Worm (Caenorhabditis elegans): ENCODE data around the gene F46G11.6.
A peak's percentile ranks its signal among the peaks of the same experiment; 100 is the strongest.

The F46G11.6 gene

DNA sequence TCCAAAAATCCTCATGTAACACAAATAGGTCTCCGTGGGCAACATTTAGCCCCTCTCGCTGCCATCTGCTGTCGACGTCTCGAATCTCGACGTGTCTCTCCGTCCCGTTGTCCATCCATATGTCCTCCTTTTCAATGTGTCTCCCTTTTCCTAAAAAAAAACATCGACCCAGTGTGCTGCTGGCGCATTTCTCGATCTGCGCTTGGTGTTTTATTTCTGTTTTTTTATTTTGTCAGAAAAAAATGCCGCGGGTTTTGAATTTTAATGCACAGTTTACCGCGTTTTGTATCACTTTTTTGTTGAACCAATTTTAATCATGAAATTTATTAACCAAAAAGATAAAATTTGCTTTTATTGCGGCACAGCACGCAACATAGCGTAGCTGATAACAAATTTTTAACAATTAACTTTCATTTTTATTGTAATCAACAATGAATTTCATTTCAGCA, 10.5 kb upstream of the F46G11.6 start:
- TF ChIP-seq ref-1 (GFP tag; conservative IDR thresholded peaks at IDR 0.05), result no peak
- no peak for TF ChIP-seq med-1 (GFP tag; optimal IDR thresholded peaks at IDR 0.05; ENCODE audit: insufficient read depth)
- 0 out of 2 replicates have a peak, but pooled peaks have one; percentile 42 for TF ChIP-seq ztf-23 (GFP tag; IDR thresholded peaks at IDR 0.05)
- peak; percentile 35 for TF ChIP-seq cog-1 (tag; optimal IDR thresholded peaks at IDR 0.05)
- TF ChIP-seq tab-1 (GFP tag; IDR thresholded peaks at IDR 0.05), result peak; percentile 72; the same call in 1 of the 2 replicates

DNA sequence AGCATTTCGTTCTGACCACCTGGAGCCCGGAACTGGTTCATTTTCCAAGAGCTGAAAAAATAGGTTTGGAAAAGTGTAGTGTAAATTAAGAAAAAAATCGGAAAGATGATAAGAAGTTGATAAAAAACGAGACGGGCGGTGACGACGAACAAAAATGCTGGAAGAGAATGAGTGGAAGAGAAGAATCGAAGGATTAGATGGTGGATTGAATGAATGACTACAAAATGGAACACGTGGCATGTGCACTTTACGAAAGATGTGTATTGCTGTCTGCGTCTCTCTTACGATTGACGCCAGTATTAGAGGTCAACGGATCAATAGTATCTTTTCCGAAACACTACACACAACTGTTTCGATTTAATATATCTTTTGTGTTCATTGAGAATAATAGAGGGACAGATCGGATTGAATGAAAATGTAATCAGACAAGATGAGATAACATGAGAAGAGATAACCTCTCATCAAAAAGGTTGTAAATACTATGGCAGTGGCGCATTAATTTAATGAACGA, 5.6 kb upstream of the F46G11.6 start, which contains the start of gene sft-4:
Gene sft-4, minus strand, starts transcription at position 51 of the 511 bp plus-strand sequence.
- TF ChIP-seq klf-2 (GFP tag; conservative IDR thresholded peaks at IDR 0.05) (no peak), tab-1 (GFP tag; IDR thresholded peaks at IDR 0.05) (no peak), flt-1 (GFP tag; IDR thresholded peaks at IDR 0.05) (no peak), ztf-23 (GFP tag; IDR thresholded peaks at IDR 0.05) (no peak), cog-1 (tag; optimal IDR thresholded peaks at IDR 0.05) (peak; percentile 62), T22C8.4 (GFP tag; IDR thresholded peaks at IDR 0.05) (0 out of 2 replicates have a peak, but pooled peaks have one; percentile 6), ztf-29 (GFP tag; IDR thresholded peaks at IDR 0.05) (no peak), med-1 (GFP tag; optimal IDR thresholded peaks at IDR 0.05; ENCODE audit: insufficient read depth) (no peak)

DNA sequence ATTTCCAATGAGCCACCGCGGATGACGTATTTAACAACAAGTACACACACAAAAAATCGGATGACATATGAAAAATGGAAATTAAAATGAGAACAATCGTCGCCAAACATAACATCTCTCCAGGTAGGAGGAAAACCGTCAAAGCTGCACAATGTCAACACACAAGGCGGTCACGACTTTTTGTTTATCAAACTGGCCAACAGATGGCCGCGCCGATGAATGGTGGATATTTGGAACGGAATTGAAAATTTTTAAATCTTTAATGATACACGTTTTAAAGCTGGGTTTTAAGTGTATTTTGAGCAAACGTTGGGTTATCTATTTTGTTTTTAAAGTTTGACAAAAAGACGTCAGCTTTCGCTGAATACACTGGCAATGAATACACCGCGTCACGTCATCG, 5.0 kb upstream of the F46G11.6 start:
- no peak for TF ChIP-seq med-1 (GFP tag; optimal IDR thresholded peaks at IDR 0.05; ENCODE audit: insufficient read depth)
- TF ChIP-seq ref-1 (GFP tag; conservative IDR thresholded peaks at IDR 0.05), result no peak
- no peak for TF ChIP-seq cog-1 (tag; optimal IDR thresholded peaks at IDR 0.05)
- TF ChIP-seq tab-1 (GFP tag; IDR thresholded peaks at IDR 0.05), result no peak
- no peak for TF ChIP-seq ztf-23 (GFP tag; IDR thresholded peaks at IDR 0.05)
- TF ChIP-seq T22C8.4 (GFP tag; IDR thresholded peaks at IDR 0.05), result no peak
- no peak for TF ChIP-seq ztf-29 (GFP tag; IDR thresholded peaks at IDR 0.05)
- TF ChIP-seq klf-2 (GFP tag; conservative IDR thresholded peaks at IDR 0.05), result no peak
- no peak for TF ChIP-seq flt-1 (GFP tag; IDR thresholded peaks at IDR 0.05)

DNA sequence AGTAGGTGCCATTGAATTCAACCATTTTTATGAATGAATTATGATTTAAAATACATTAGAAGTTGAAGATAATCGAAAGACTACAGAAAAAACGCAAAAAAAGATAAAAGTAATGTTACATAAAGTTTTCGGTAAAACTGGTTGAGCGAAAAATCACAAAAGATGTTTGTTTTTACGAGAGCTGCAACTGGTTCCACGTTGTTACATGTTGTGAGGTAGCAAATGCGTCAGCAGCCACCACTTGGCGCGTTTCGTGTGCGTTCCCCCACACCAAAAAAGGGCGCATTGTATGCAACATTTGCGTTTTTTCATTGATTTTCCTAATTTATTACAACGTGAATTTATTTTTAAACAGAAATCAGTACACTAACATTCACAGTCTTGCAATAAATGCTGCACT, 4.1 kb upstream of the F46G11.6 start, which contains the start of gene gakh-1:
Gene gakh-1, plus strand, starts transcription at position 347 of the 400 bp plus-strand sequence.
- TF ChIP-seq med-1 (GFP tag; optimal IDR thresholded peaks at IDR 0.05; ENCODE audit: insufficient read depth), result no peak
- TF ChIP-seq klf-2 (GFP tag; conservative IDR thresholded peaks at IDR 0.05), result no peak
- TF ChIP-seq ztf-23 (GFP tag; IDR thresholded peaks at IDR 0.05), result no peak
- TF ChIP-seq cog-1 (tag; optimal IDR thresholded peaks at IDR 0.05), result no peak
- no peak for TF ChIP-seq ztf-29 (GFP tag; IDR thresholded peaks at IDR 0.05)
- no peak for TF ChIP-seq flt-1 (GFP tag; IDR thresholded peaks at IDR 0.05)
- TF ChIP-seq tab-1 (GFP tag; IDR thresholded peaks at IDR 0.05), result no peak
- TF ChIP-seq ref-1 (GFP tag; conservative IDR thresholded peaks at IDR 0.05), result no peak
- TF ChIP-seq T22C8.4 (GFP tag; IDR thresholded peaks at IDR 0.05), result no peak

DNA sequence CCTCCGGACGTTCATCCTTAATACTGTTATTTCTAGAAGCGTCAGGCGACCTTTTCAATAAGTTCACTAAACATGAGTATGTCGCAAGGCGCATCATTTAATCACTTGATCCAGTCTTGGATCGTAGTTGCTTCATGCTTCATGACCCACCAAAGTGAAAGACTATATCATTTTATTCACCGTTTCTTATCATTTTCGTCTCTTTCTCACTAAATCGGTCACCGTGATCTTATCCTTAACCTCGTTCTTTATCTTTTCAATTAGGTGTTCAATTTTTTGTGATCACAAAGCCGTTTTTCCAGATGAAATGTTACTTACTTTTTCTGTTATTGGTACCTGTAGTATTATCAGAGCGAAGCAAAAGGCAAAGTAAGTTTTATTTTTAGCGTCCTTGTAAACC, 1.6 kb downstream of the F46G11.6 start, which contains the start of gene F46G11.2:
Gene F46G11.2, plus strand, starts transcription at position 301 of the 400 bp plus-strand sequence.
- TF ChIP-seq ztf-23 (GFP tag; IDR thresholded peaks at IDR 0.05), result no peak
- no peak for TF ChIP-seq ztf-29 (GFP tag; IDR thresholded peaks at IDR 0.05)
- no peak for TF ChIP-seq med-1 (GFP tag; optimal IDR thresholded peaks at IDR 0.05; ENCODE audit: insufficient read depth)
- no peak for TF ChIP-seq tab-1 (GFP tag; IDR thresholded peaks at IDR 0.05)
- no peak for TF ChIP-seq T22C8.4 (GFP tag; IDR thresholded peaks at IDR 0.05)
- TF ChIP-seq flt-1 (GFP tag; IDR thresholded peaks at IDR 0.05), result no peak
- TF ChIP-seq cog-1 (tag; optimal IDR thresholded peaks at IDR 0.05), result no peak
- no peak for TF ChIP-seq ref-1 (GFP tag; conservative IDR thresholded peaks at IDR 0.05)

DNA sequence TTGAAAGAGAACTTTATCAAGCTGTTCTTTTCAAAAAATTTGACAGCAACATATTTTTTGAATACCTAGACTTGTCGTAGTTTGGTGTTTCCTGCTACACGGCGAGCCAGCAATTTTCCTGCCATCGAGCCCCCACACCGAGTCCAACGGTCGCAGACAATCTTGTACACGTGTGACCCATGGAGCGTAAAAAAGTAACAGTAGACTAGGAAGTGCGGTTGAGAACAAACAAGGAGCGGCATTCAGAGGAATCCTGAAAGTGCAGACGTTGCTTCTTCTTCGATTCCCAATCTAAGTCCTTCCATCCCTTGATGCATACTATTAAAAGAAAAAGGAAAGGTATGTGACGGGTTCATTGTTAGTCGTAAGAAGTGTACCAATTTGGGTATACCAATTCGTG, 4.6 kb downstream of the F46G11.6 start, which contains the start of gene twnk-1:
Gene twnk-1, plus strand, starts transcription at position 301 of the 400 bp plus-strand sequence.
- TF ChIP-seq ztf-23 (GFP tag; IDR thresholded peaks at IDR 0.05) (no peak), tab-1 (GFP tag; IDR thresholded peaks at IDR 0.05) (no peak), flt-1 (GFP tag; IDR thresholded peaks at IDR 0.05) (no peak), T22C8.4 (GFP tag; IDR thresholded peaks at IDR 0.05) (no peak), ref-1 (GFP tag; conservative IDR thresholded peaks at IDR 0.05) (no peak), klf-2 (GFP tag; conservative IDR thresholded peaks at IDR 0.05) (no peak), ztf-29 (GFP tag; IDR thresholded peaks at IDR 0.05) (no peak), cog-1 (tag; optimal IDR thresholded peaks at IDR 0.05) (no peak)

DNA sequence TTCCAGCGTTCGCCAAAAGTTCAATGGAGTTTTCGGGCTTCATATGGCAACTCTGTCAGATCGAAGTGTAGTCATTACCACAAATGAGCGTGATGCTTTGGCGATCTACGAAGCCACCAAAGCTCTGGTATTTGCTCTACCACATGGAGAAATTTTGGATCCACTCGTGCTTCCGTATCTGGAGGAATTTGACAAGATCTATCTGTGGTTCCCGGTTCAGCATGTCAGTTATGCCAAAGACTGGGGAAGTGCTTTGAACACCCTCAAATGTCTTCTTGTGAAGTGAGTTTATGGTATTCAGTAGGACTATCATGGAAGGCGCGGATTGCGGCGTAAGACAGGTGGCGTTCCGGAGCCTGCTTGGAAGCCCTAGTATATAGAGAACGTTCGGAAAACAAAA, 8.1 kb downstream of the F46G11.6 start:
- TF ChIP-seq T22C8.4 (GFP tag; IDR thresholded peaks at IDR 0.05) (no peak), cog-1 (tag; optimal IDR thresholded peaks at IDR 0.05) (no peak), ref-1 (GFP tag; conservative IDR thresholded peaks at IDR 0.05) (no peak), klf-2 (GFP tag; conservative IDR thresholded peaks at IDR 0.05) (no peak), ztf-23 (GFP tag; IDR thresholded peaks at IDR 0.05) (no peak), tab-1 (GFP tag; IDR thresholded peaks at IDR 0.05) (no peak), flt-1 (GFP tag; IDR thresholded peaks at IDR 0.05) (no peak), ztf-29 (GFP tag; IDR thresholded peaks at IDR 0.05) (no peak), med-1 (GFP tag; optimal IDR thresholded peaks at IDR 0.05; ENCODE audit: insufficient read depth) (no peak)

DNA sequence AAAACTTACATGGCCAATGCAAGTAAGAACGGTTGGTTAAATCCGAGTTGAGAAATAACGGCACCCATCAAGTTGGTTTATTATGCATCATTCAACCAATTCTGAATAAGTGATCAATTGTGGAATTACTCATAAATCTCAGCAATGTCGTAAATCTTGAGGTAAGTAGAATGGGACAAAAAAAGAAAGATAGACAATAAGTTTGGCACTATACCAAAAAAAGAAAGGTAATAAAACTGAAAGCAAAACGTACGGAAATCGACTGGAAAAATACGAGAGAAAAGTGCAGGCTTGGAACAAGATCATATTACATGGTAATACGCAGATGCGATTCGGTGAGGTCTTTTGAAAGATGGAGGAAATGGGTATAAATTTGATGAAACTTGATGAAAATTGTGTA, 12.4 kb downstream of the F46G11.6 start, which contains the start of gene F46G11.4:
Gene F46G11.4, minus strand, starts transcription at position 101 of the 400 bp plus-strand sequence.
- TF ChIP-seq tab-1 (GFP tag; IDR thresholded peaks at IDR 0.05), result no peak
- TF ChIP-seq klf-2 (GFP tag; conservative IDR thresholded peaks at IDR 0.05), result no peak

DNA sequence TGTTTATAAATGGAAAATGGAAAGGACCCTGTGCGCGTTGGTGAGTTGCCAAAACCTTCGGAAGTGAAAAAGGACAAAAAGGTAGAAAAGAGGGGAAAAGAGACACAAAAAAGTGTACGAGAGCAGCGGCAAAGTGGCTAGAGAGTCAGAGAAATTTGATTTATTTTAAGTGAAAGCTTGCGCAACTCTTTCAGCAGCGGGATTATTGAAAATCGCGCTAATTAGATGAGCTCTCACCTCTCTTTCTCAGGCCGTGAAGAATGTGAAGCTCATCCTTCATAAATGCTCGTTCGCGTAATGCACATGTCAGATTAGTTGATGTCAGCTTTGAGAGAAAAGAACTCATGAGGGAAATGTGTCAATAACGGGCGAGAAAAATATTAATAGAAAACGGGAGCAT, 12.9 kb downstream of the F46G11.6 start:
- TF ChIP-seq klf-2 (GFP tag; conservative IDR thresholded peaks at IDR 0.05), result no peak
- no peak for TF ChIP-seq tab-1 (GFP tag; IDR thresholded peaks at IDR 0.05)
- no peak for TF ChIP-seq ztf-29 (GFP tag; IDR thresholded peaks at IDR 0.05)
- TF ChIP-seq cog-1 (tag; optimal IDR thresholded peaks at IDR 0.05), result no peak
- no peak for TF ChIP-seq flt-1 (GFP tag; IDR thresholded peaks at IDR 0.05)
- TF ChIP-seq med-1 (GFP tag; optimal IDR thresholded peaks at IDR 0.05; ENCODE audit: insufficient read depth), result no peak

DNA sequence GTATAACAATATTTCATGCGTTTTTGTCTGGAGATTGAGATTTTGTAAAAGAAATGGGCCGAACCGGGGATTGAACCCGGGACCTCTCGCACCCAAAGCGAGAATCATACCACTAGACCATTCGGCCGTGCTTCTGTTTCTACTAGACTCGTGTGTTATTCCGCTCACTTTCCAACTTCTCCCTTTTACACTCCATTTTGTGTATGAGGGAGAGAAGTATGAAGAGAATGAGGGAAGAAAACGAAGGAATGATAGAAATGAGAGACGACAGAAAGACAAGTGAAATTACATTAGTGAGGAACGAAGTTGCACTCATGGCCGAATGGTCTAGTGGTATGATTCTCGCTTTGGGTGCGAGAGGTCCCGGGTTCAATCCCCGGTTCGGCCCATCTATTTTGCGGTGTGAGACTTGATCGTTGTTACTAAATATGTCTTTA, 14.9 kb downstream of the F46G11.6 start:
- TF ChIP-seq cog-1 (tag; optimal IDR thresholded peaks at IDR 0.05) (peak; percentile 90), ztf-29 (GFP tag; IDR thresholded peaks at IDR 0.05) (peak; percentile 77), ref-1 (GFP tag; conservative IDR thresholded peaks at IDR 0.05) (peak; percentile 71), ztf-23 (GFP tag; IDR thresholded peaks at IDR 0.05) (peak; percentile 93), flt-1 (GFP tag; IDR thresholded peaks at IDR 0.05) (peak; percentile 89), klf-2 (GFP tag; conservative IDR thresholded peaks at IDR 0.05) (peak; percentile 93), T22C8.4 (GFP tag; IDR thresholded peaks at IDR 0.05) (peak; percentile 66), med-1 (GFP tag; optimal IDR thresholded peaks at IDR 0.05; ENCODE audit: insufficient read depth) (peak; percentile 42), tab-1 (GFP tag; IDR thresholded peaks at IDR 0.05) (peak; percentile 88)
